Worm (Caenorhabditis elegans): ENCODE results near the gene dnj-9.

- TF ChIP-seq nhr-28 (tag; optimal IDR thresholded peaks at IDR 0.05) (no peak), alr-1 (tag; optimal IDR thresholded peaks at IDR 0.05; ENCODE audit: borderline replicate concordance) (no peak), sptf-1 (tag; optimal IDR thresholded peaks at IDR 0.05) (no peak), nhr-11 (tag; optimal IDR thresholded peaks at IDR 0.05) (no peak), ztf-11 (tag; optimal IDR thresholded peaks at IDR 0.05) (no peak), pag-3 (tag; optimal IDR thresholded peaks at IDR 0.05; ENCODE audit: borderline replicate concordance, insufficient read depth) (no peak), ama-1 (optimal IDR thresholded peaks at IDR 0.05) (no peak), snpc-4 (tag; optimal IDR thresholded peaks at IDR 0.05) (no peak), tbx-2 (tag; optimal IDR thresholded peaks at IDR 0.05) (no peak), dpl-1 (GFP tag; optimal IDR thresholded peaks at IDR 0.05) (no peak), sup-37 (GFP tag; optimal IDR thresholded peaks at IDR 0.05) (no peak), pqm-1 (tag; optimal IDR thresholded peaks at IDR 0.05) (no peak), unc-86 (tag; optimal IDR thresholded peaks at IDR 0.05) (no peak)
These were observed 36.5 kb upstream of the dnj-9 start for ce11 chrII:4815356-4815755.

All from whole organism, L1 larva.